Fruit fly (Drosophila melanogaster): ENCODE results near the gene CG43759.

- no peak for TF ChIP-seq CG8478 (optimal IDR thresholded peaks at IDR 0.05)
- TF ChIP-seq CTCF (optimal IDR thresholded peaks at IDR 0.05) = no peak
Measured at dm6 chrX:18951220-18951867, 21.2 kb downstream of the CG43759 start.

Measured in S2 (cell line).